Fruit fly (Drosophila melanogaster) whole organism, embryonic: ENCODE results near the gene Ldaf1.
A peak's percentile ranks its signal among the peaks of the same experiment; 100 is the strongest.

Source experiments
- Bdp1 ChIP-seq: fragments of 200-800 bp; sonication (Bioruptor generic); optimal IDR thresholded peaks from 3 replicates; lab custom pipeline; 2016; ENCODE audit warnings: missing biosample characterization, missing genetic modification characterization
- BtbVII ChIP-seq: fragments of 200-800 bp; sonication (Bioruptor generic); optimal IDR thresholded peaks from 3 replicates; lab custom pipeline; 2017; ENCODE audit warnings: missing biosample characterization, mild to moderate bottlenecking, missing genetic modification characterization
- CG11504 ChIP-seq: fragments of 200-800 bp; sonication (Bioruptor generic); optimal IDR thresholded peaks from 3 replicates; lab custom pipeline; 2019; ENCODE audit warnings: missing biosample characterization, mild to moderate bottlenecking, missing genetic modification characterization, moderate library complexity
- CG11723 ChIP-seq: fragments of 200-800 bp; sonication (Bioruptor generic); optimal IDR thresholded peaks from 2 replicates; lab custom pipeline; 2017; ENCODE audit warnings: missing biosample characterization, mild to moderate bottlenecking, missing genetic modification characterization
- CG12071 ChIP-seq: fragments of 200-800 bp; sonication (Bioruptor generic); optimal IDR thresholded peaks from 3 replicates; lab custom pipeline; 2018; ENCODE audit warnings: missing biosample characterization, mild to moderate bottlenecking, missing genetic modification characterization
- CG1233 ChIP-seq: fragments of 200-800 bp; sonication (Bioruptor generic); optimal IDR thresholded peaks from 4 replicates; lab custom pipeline; 2018; ENCODE audit warnings: missing biosample characterization, mild to moderate bottlenecking, missing genetic modification characterization
- CG12744 ChIP-seq: fragments of 200-800 bp; sonication (Bioruptor generic); optimal IDR thresholded peaks from 2 replicates; lab custom pipeline; 2016; ENCODE audit warnings: missing biosample characterization, missing genetic modification characterization
- CG14860 ChIP-seq: fragments of 200-800 bp; sonication (Bioruptor generic); IDR thresholded peaks from 3 replicates; pipeline ENCODE4 v1.3.6; 2022; ENCODE audit warnings: missing biosample characterization, missing genetic modification characterization; ENCODE audit not compliant: partially characterized antibody
- CG1602 ChIP-seq: fragments of 200-800 bp; sonication (Bioruptor generic); optimal IDR thresholded peaks from 3 replicates; lab custom pipeline; 2016; ENCODE audit warnings: missing biosample characterization, missing genetic modification characterization
- CG17802 ChIP-seq: fragments of 200-800 bp; sonication (Bioruptor generic); optimal IDR thresholded peaks from 2 replicates; lab custom pipeline; 2018; ENCODE audit warnings: missing biosample characterization, mild to moderate bottlenecking, missing genetic modification characterization, moderate library complexity
- CG2889 ChIP-seq: fragments of 200-800 bp; sonication (Bioruptor generic); IDR thresholded peaks from 3 replicates; pipeline ENCODE4 v1.3.6; 2022; ENCODE audit warnings: missing biosample characterization, missing genetic modification characterization
- CG32767 ChIP-seq: fragments of 200-800 bp; sonication (Bioruptor generic); IDR thresholded peaks from 2 replicates; pipeline ENCODE4 v1.3.6; 2022; ENCODE audit warnings: missing biosample characterization, missing genetic modification characterization
- CG34376 ChIP-seq: fragments of 200-800 bp; sonication (Bioruptor generic); optimal IDR thresholded peaks from 2 replicates; lab custom pipeline; 2018; ENCODE audit warnings: missing biosample characterization, mild to moderate bottlenecking, missing genetic modification characterization
- CG5953 ChIP-seq: fragments of 200-800 bp; sonication (Bioruptor generic); IDR thresholded peaks from 2 replicates; pipeline ENCODE4 v1.3.6; 2022; ENCODE audit warnings: missing biosample characterization, missing genetic modification characterization
- CG6654 ChIP-seq: fragments of 200-800 bp; sonication (Bioruptor generic); optimal IDR thresholded peaks from 2 replicates; lab custom pipeline; 2017; ENCODE audit warnings: missing biosample characterization, mild to moderate bottlenecking, missing genetic modification characterization
- CG6854 ChIP-seq: fragments of 200-800 bp; sonication (Bioruptor generic); optimal IDR thresholded peaks from 3 replicates; lab custom pipeline; 2017; ENCODE audit warnings: missing biosample characterization, mild to moderate bottlenecking, missing genetic modification characterization
- CG7372 ChIP-seq: fragments of 200-800 bp; sonication (Bioruptor generic); IDR thresholded peaks from 2 replicates; pipeline ENCODE4 v1.3.6; 2022; ENCODE audit warnings: missing biosample characterization, missing genetic modification characterization
- CG8281 ChIP-seq: fragments of 200-800 bp; sonication (Bioruptor generic); optimal IDR thresholded peaks from 2 replicates; lab custom pipeline; 2018; ENCODE audit warnings: missing biosample characterization, mild to moderate bottlenecking, missing genetic modification characterization, moderate library complexity
- CG8359 ChIP-seq: fragments of 200-800 bp; sonication (Bioruptor generic); optimal IDR thresholded peaks from 2 replicates; lab custom pipeline; 2017; ENCODE audit warnings: missing biosample characterization, mild to moderate bottlenecking, missing genetic modification characterization, borderline replicate concordance
- CHES-1-like ChIP-seq: fragments of 200-800 bp; sonication (Bioruptor generic); optimal IDR thresholded peaks from 2 replicates; lab custom pipeline; 2016; ENCODE audit warnings: missing biosample characterization, missing genetic modification characterization
- D19A ChIP-seq: fragments of 200-800 bp; optimal IDR thresholded peaks from 3 replicates; lab custom pipeline; 2019; ENCODE audit warnings: missing biosample characterization, mild to moderate bottlenecking, missing genetic modification characterization, moderate library complexity
- Dbx ChIP-seq: fragments of 200-800 bp; sonication (Bioruptor generic); IDR thresholded peaks from 3 replicates; pipeline ENCODE4 v1.3.6; 2022; ENCODE audit warnings: missing biosample characterization, missing genetic modification characterization
- Deaf1 ChIP-seq: fragments of 200-800 bp; optimal IDR thresholded peaks from 3 replicates; lab custom pipeline; 2019; ENCODE audit warnings: missing biosample characterization, mild to moderate bottlenecking, missing genetic modification characterization, moderate library complexity
- Fer1 ChIP-seq: fragments of 200-800 bp; sonication (Bioruptor generic); optimal IDR thresholded peaks from 2 replicates; lab custom pipeline; 2017; ENCODE audit warnings: missing biosample characterization, mild to moderate bottlenecking, missing genetic modification characterization
- Hr3 ChIP-seq: fragments of 200-800 bp; sonication (Bioruptor generic); optimal IDR thresholded peaks from 3 replicates; lab custom pipeline; 2016; ENCODE audit warnings: missing biosample characterization, missing genetic modification characterization
- NK7.1 ChIP-seq: fragments of 200-800 bp; sonication (Bioruptor generic); optimal IDR thresholded peaks from 3 replicates; lab custom pipeline; 2016; ENCODE audit warnings: missing biosample characterization, missing genetic modification characterization
- Rx ChIP-seq: fragments of 200-800 bp; sonication (Bioruptor generic); IDR thresholded peaks from 2 replicates; pipeline ENCODE4 v1.3.6; 2022; ENCODE audit warnings: missing biosample characterization, missing genetic modification characterization
- Sry-β ChIP-seq: fragments of 200-800 bp; sonication (Bioruptor generic); optimal IDR thresholded peaks from 2 replicates; lab custom pipeline; 2018; ENCODE audit warnings: missing biosample characterization, mild to moderate bottlenecking, missing genetic modification characterization, moderate library complexity
- Vsx1 ChIP-seq: fragments of 200-800 bp; sonication (Bioruptor generic); optimal IDR thresholded peaks from 2 replicates; lab custom pipeline; 2017; ENCODE audit warnings: missing biosample characterization, mild to moderate bottlenecking, missing genetic modification characterization, missing genetic modification reagents
- bowl ChIP-seq: fragments of 200-800 bp; sonication (Bioruptor generic); IDR thresholded peaks from 2 replicates; pipeline ENCODE4 v1.3.6; 2022; ENCODE audit warnings: missing biosample characterization, missing genetic modification characterization
- cato ChIP-seq: fragments of 200-800 bp; sonication (Bioruptor generic); optimal IDR thresholded peaks from 2 replicates; lab custom pipeline; 2016; ENCODE audit warnings: missing biosample characterization, missing genetic modification characterization, borderline replicate concordance
- caup ChIP-seq: fragments of 200-800 bp; sonication (Bioruptor generic); optimal IDR thresholded peaks from 3 replicates; lab custom pipeline; 2017; ENCODE audit warnings: missing biosample characterization, mild to moderate bottlenecking, missing genetic modification characterization, moderate library complexity; ENCODE audit not compliant: severe bottlenecking
- dan ChIP-seq: fragments of 200-800 bp; sonication (Bioruptor generic); IDR thresholded peaks from 2 replicates; pipeline ENCODE4 v1.3.6; 2022; ENCODE audit warnings: missing biosample characterization, missing genetic modification characterization
- dati ChIP-seq: fragments of 200-800 bp; sonication (Bioruptor generic); IDR thresholded peaks from 2 replicates; pipeline ENCODE4 v1.3.6; 2022; ENCODE audit warnings: missing biosample characterization, missing genetic modification characterization
- jigr1 ChIP-seq: fragments of 200-800 bp; sonication (Bioruptor generic); IDR thresholded peaks from 3 replicates; pipeline ENCODE4 v1.3.6; 2022; ENCODE audit warnings: missing biosample characterization, missing genetic modification characterization
- lov ChIP-seq, 2 experiments: fragments of 200-800 bp in 1 of 2; fragments of >200 bp in 1 of 2; sonication (Bioruptor generic) in 1 of 2; IDR thresholded peaks in 1 of 2; optimal IDR thresholded peaks in 1 of 2; 2 replicates in 1 of 2; 3 replicates in 1 of 2; pipeline versions ENCODE4 v1.3.6 to Lab custom; 2017 to 2022; ENCODE audit warnings: missing biosample characterization in 1 of 2, missing genetic modification characterization in 1 of 2
- p53 ChIP-seq: fragments of 200-800 bp; sonication (Bioruptor generic); optimal IDR thresholded peaks from 2 replicates; lab custom pipeline; 2016; ENCODE audit warnings: missing biosample characterization, missing genetic modification characterization
- pan ChIP-seq, 4 experiments: fragments of >200 bp in 3 of 4; fragments of 200-800 bp in 1 of 4; sonication (Bioruptor generic) in 1 of 4; optimal IDR thresholded peaks in 3 of 4; IDR thresholded peaks in 1 of 4; 2 replicates each; pipeline versions ENCODE4 v1.3.6 to Lab custom; 2017 to 2022; ENCODE audit warnings: missing biosample characterization in 2 of 4, missing genetic modification characterization in 2 of 4, mixed read lengths in 1 of 4
- pita ChIP-seq: fragments of 200-800 bp; sonication (Bioruptor generic); optimal IDR thresholded peaks from 2 replicates; lab custom pipeline; 2017; ENCODE audit warnings: missing biosample characterization, mild to moderate bottlenecking, missing genetic modification characterization
- prd ChIP-seq, 3 experiments: fragments of >200 bp in 2 of 3; fragments of 200-800 bp in 1 of 3; sonication (Bioruptor generic) in 1 of 3; optimal IDR thresholded peaks in 2 of 3; IDR thresholded peaks in 1 of 3; 2 replicates in 2 of 3; 3 replicates in 1 of 3; pipeline versions ENCODE4 v1.3.6 to Lab custom; 2017 to 2022; ENCODE audit warnings: missing biosample characterization in 1 of 3, missing genetic modification characterization in 1 of 3
- rib ChIP-seq: fragments of 200-800 bp; sonication (Bioruptor generic); IDR thresholded peaks from 2 replicates; pipeline ENCODE4 v1.3.6; 2022; ENCODE audit warnings: missing biosample characterization, missing genetic modification characterization
- row ChIP-seq: fragments of 200-800 bp; sonication (Bioruptor generic); IDR thresholded peaks from 3 replicates; pipeline ENCODE4 v1.3.6; 2022; ENCODE audit warnings: missing biosample characterization, missing genetic modification characterization
- sr ChIP-seq: fragments of 200-800 bp; sonication (Bioruptor generic); IDR thresholded peaks from 3 replicates; pipeline ENCODE4 v1.3.6; 2022; ENCODE audit warnings: missing biosample characterization, missing genetic modification characterization
- stc ChIP-seq: fragments of 200-800 bp; sonication (Bioruptor generic); IDR thresholded peaks from 2 replicates; pipeline ENCODE4 v1.3.6; 2022; ENCODE audit warnings: missing biosample characterization, missing genetic modification characterization
- trem ChIP-seq: fragments of 200-800 bp; optimal IDR thresholded peaks from 3 replicates; lab custom pipeline; 2019; ENCODE audit warnings: missing biosample characterization, mild to moderate bottlenecking, missing genetic modification characterization, moderate library complexity
- trh ChIP-seq: fragments of 200-800 bp; sonication (Bioruptor generic); optimal IDR thresholded peaks from 2 replicates; lab custom pipeline; 2016; ENCODE audit warnings: missing biosample characterization, missing genetic modification characterization
- ttk ChIP-seq: fragments of 200-800 bp; sonication (Bioruptor generic); IDR thresholded peaks from 2 replicates; pipeline ENCODE4 v2.1.2; 2022; ENCODE audit warnings: missing biosample characterization, missing genetic modification characterization
- unpg ChIP-seq: fragments of 200-800 bp; sonication (Bioruptor generic); optimal IDR thresholded peaks from 3 replicates; lab custom pipeline; 2018; ENCODE audit warnings: missing biosample characterization, mild to moderate bottlenecking, missing genetic modification characterization, moderate library complexity
- z ChIP-seq: fragments of 200-800 bp; sonication (Bioruptor generic); IDR thresholded peaks from 3 replicates; pipeline ENCODE4 v1.3.6; 2022; ENCODE audit warnings: missing biosample characterization, missing genetic modification characterization

The Ldaf1 gene

dm6 chrX:1907727-1908264, 6.1 kb upstream of the Ldaf1 start, which contains the start of gene mip130 (continued):
- no peak for TF ChIP-seq CG8359 (GFP tag; lab: Kevin White, UChicago)
- peak; percentile 33 for TF ChIP-seq unpg
- no peak for TF ChIP-seq Sry-β (GFP tag; lab: Kevin White, UChicago)
- TF ChIP-seq dan = no peak
- no peak for TF ChIP-seq NK7.1 (GFP tag; lab: Kevin White, UChicago)
- no peak for TF ChIP-seq p53 (GFP tag; lab: Kevin White, UChicago)
- no peak for TF ChIP-seq BtbVII
- TF ChIP-seq CHES-1-like (GFP tag; lab: Kevin White, UChicago) = no peak
- peak; percentile 36 for TF ChIP-seq caup (GFP tag; lab: Kevin White, UChicago)
- TF ChIP-seq CG12071 (GFP tag; lab: Kevin White, UChicago) = peak; percentile 6
- no peak for TF ChIP-seq trh
- TF ChIP-seq Deaf1 = peak; percentile 15
- 0 out of 2 replicates have a peak, but pooled peaks have one; percentile 36 for TF ChIP-seq CG32767
- no peak for TF ChIP-seq stc (GFP tag; lab: Robert Waterston, UW)
- no peak for TF ChIP-seq prd (optimal IDR thresholded peaks at IDR 0.05; lab: Kevin White, UChicago)
- peak; percentile 40; the same call in 1 of the 3 replicates for TF ChIP-seq prd (GFP tag; IDR thresholded peaks at IDR 0.05; lab: Robert Waterston, UW)
- no peak for TF ChIP-seq pan (optimal IDR thresholded peaks at IDR 0.05; lab: Kevin White, UChicago)
- peak in 1 of 2 experiments; percentile 60 for TF ChIP-seq pan (GFP tag; optimal IDR thresholded peaks at IDR 0.05 in 1 of 2, IDR thresholded peaks at IDR 0.05 in 1 of 2)
- TF ChIP-seq jigr1 (GFP tag; lab: Robert Waterston, UW) = 0 out of 3 replicates have a peak, but pooled peaks have one; percentile 21
- peak; percentile 98 for TF ChIP-seq trem
- no peak for TF ChIP-seq dati (GFP tag; lab: Robert Waterston, UW)
- no peak for TF ChIP-seq cato (GFP tag; lab: Kevin White, UChicago)
- TF ChIP-seq Fer1 (GFP tag; lab: Kevin White, UChicago) = peak; percentile 63
- no peak for TF ChIP-seq ttk (GFP tag; lab: Robert Waterston, UW)
- TF ChIP-seq pita = no peak
- no peak for TF ChIP-seq sr
- TF ChIP-seq CG17802 = no peak
- no peak for TF ChIP-seq Bdp1 (GFP tag; lab: Kevin White, UChicago)
- TF ChIP-seq CG11723 (GFP tag; lab: Kevin White, UChicago) = peak; percentile 5
- no peak for TF ChIP-seq CG2889
- TF ChIP-seq bowl (GFP tag; lab: Robert Waterston, UW) = no peak
- no peak for TF ChIP-seq lov (optimal IDR thresholded peaks at IDR 0.05; lab: Kevin White, UChicago)
- no peak for TF ChIP-seq lov (GFP tag; IDR thresholded peaks at IDR 0.05; lab: Robert Waterston, UW)
- peak; percentile 24 for TF ChIP-seq CG1602 (GFP tag; lab: Kevin White, UChicago)
- TF ChIP-seq CG1233 (GFP tag; lab: Kevin White, UChicago) = peak; percentile 3
- no peak for TF ChIP-seq CG5953 (GFP tag; lab: Robert Waterston, UW)
- no peak for TF ChIP-seq CG6854
- no peak for TF ChIP-seq CG8281 (tag; lab: Kevin White, UChicago)
- 0 out of 3 replicates have a peak, but pooled peaks have one; percentile 52 for TF ChIP-seq CG14860
- TF ChIP-seq rib = peak; percentile 36; the same call in 1 of the 2 replicates
- TF ChIP-seq CG12744 (GFP tag; lab: Kevin White, UChicago) = no peak
- TF ChIP-seq Rx = no peak
- no peak for TF ChIP-seq CG6654
- TF ChIP-seq D19A (tag; lab: Kevin White, UChicago) = peak; percentile 91
- TF ChIP-seq Hr3 (GFP tag; lab: Kevin White, UChicago) = peak; percentile 52
- no peak for TF ChIP-seq z (GFP tag; lab: Robert Waterston, UW)
- TF ChIP-seq Dbx (GFP tag; lab: Robert Waterston, UW) = no peak
- TF ChIP-seq row (GFP tag; lab: Robert Waterston, UW) = peak; percentile 92
- TF ChIP-seq Vsx1 = no peak
- TF ChIP-seq CG7372 (GFP tag; lab: Robert Waterston, UW) = 0 out of 2 replicates have a peak, but pooled peaks have one; percentile 30
- no peak for TF ChIP-seq CG11504 (tag; lab: Kevin White, UChicago)
- TF ChIP-seq CG34376 (GFP tag; lab: Kevin White, UChicago) = peak; percentile 8
